Fruit fly (Drosophila melanogaster) whole organism, embryonic: Measurements from ENCODE around the gene Nagk.

Experiments
- Abd-B ChIP-seq: fragments of 200-800 bp; sonication (Bioruptor generic); optimal IDR thresholded peaks from 2 replicates; lab custom pipeline; 2018; ENCODE audit warnings: missing biosample characterization, mild to moderate bottlenecking, missing genetic modification characterization, moderate library complexity
- B-H1 ChIP-seq: fragments of 200-800 bp; sonication (Bioruptor generic); IDR thresholded peaks from 3 replicates; pipeline ENCODE4 v1.3.6; 2022; ENCODE audit warnings: missing biosample characterization, missing genetic modification characterization
- BEAF-32 ChIP-seq: fragments of 200-800 bp; sonication (Bioruptor generic); optimal IDR thresholded peaks from 3 replicates; lab custom pipeline; 2017; ENCODE audit warnings: missing biosample characterization, missing genetic modification characterization, mild to moderate bottlenecking, moderate library complexity, missing genetic modification reagents
- Bgb ChIP-seq: fragments of 200-800 bp; sonication (Bioruptor generic); IDR thresholded peaks from 2 replicates; pipeline ENCODE4 v1.3.6; 2022; ENCODE audit warnings: missing biosample characterization, missing genetic modification characterization; ENCODE audit not compliant: partially characterized antibody
- BtbVII ChIP-seq: fragments of 200-800 bp; sonication (Bioruptor generic); optimal IDR thresholded peaks from 3 replicates; lab custom pipeline; 2017; ENCODE audit warnings: missing biosample characterization, mild to moderate bottlenecking, missing genetic modification characterization
- CG10267 ChIP-seq: fragments of 200-800 bp; sonication (Bioruptor generic); optimal IDR thresholded peaks from 2 replicates; lab custom pipeline; 2018; ENCODE audit warnings: missing biosample characterization, mild to moderate bottlenecking, missing genetic modification characterization, moderate library complexity
- CG11456 ChIP-seq: fragments of 200-800 bp; sonication (Bioruptor generic); IDR thresholded peaks from 3 replicates; pipeline ENCODE4 v1.3.6; 2022; ENCODE audit warnings: missing biosample characterization, missing genetic modification characterization
- CG11560 ChIP-seq: fragments of 200-800 bp; sonication (Bioruptor generic); IDR thresholded peaks from 3 replicates; pipeline ENCODE4 v1.3.6; 2022; ENCODE audit warnings: missing biosample characterization, missing genetic modification characterization
- CG12071 ChIP-seq: fragments of 200-800 bp; sonication (Bioruptor generic); optimal IDR thresholded peaks from 3 replicates; lab custom pipeline; 2018; ENCODE audit warnings: missing biosample characterization, mild to moderate bottlenecking, missing genetic modification characterization
- CG14441 ChIP-seq: fragments of 200-800 bp; sonication (Bioruptor generic); IDR thresholded peaks from 2 replicates; pipeline ENCODE4 v1.3.6; 2022; ENCODE audit warnings: missing biosample characterization, missing genetic modification characterization
- CG14710 ChIP-seq: fragments of 200-800 bp; sonication (Bioruptor generic); optimal IDR thresholded peaks from 3 replicates; lab custom pipeline; 2019; ENCODE audit warnings: missing biosample characterization, mild to moderate bottlenecking, missing genetic modification characterization, moderate library complexity
- CG15073 ChIP-seq: fragments of 200-800 bp; sonication (Bioruptor generic); optimal IDR thresholded peaks from 2 replicates; lab custom pipeline; 2016; ENCODE audit warnings: missing biosample characterization, missing genetic modification characterization
- CG17359 ChIP-seq: fragments of 200-800 bp; sonication (Bioruptor generic); optimal IDR thresholded peaks from 3 replicates; lab custom pipeline; 2018; ENCODE audit warnings: missing biosample characterization, mild to moderate bottlenecking, missing genetic modification characterization, moderate library complexity
- CG2678 ChIP-seq: fragments of 200-800 bp; sonication (Bioruptor generic); optimal IDR thresholded peaks from 3 replicates; lab custom pipeline; 2019; ENCODE audit warnings: missing biosample characterization, mild to moderate bottlenecking, missing genetic modification characterization, moderate library complexity
- CG31224 ChIP-seq: fragments of 200-800 bp; sonication (Bioruptor generic); IDR thresholded peaks from 2 replicates; pipeline ENCODE4 v1.3.6; 2022; ENCODE audit warnings: missing biosample characterization, missing genetic modification characterization
- CG32532 ChIP-seq: fragments of 200-800 bp; sonication (Bioruptor generic); IDR thresholded peaks from 2 replicates; pipeline ENCODE4 v1.3.6; 2022; ENCODE audit warnings: missing biosample characterization, missing genetic modification characterization
- CG8290 ChIP-seq, 3 experiments: fragments of 200-800 bp; sonication (Bioruptor generic); optimal IDR thresholded peaks; 2 replicates each; lab custom pipeline; 2016 to 2019; ENCODE audit warnings: missing biosample characterization in 3 of 3, missing genetic modification characterization in 3 of 3, mild to moderate bottlenecking in 2 of 3, moderate library complexity in 1 of 3
- CTCF ChIP-seq: fragments of 200-800 bp; sonication (Bioruptor generic); optimal IDR thresholded peaks from 2 replicates; lab custom pipeline; 2017; ENCODE audit warnings: missing biosample characterization, mild to moderate bottlenecking, missing genetic modification characterization, moderate library complexity
- Dad ChIP-seq: fragments of 200-800 bp; sonication (Bioruptor generic); optimal IDR thresholded peaks from 3 replicates; lab custom pipeline; 2016; ENCODE audit warnings: missing biosample characterization, missing genetic modification characterization
- Dll ChIP-seq: fragments of 200-800 bp; sonication (Bioruptor generic); IDR thresholded peaks from 4 replicates; pipeline ENCODE4 v1.3.6; 2022; ENCODE audit warnings: missing biosample characterization, missing genetic modification characterization; ENCODE audit not compliant: partially characterized antibody
- Dp ChIP-seq: fragments of 200-800 bp; sonication (Bioruptor generic); optimal IDR thresholded peaks from 2 replicates; lab custom pipeline; 2018; ENCODE audit warnings: missing biosample characterization, mild to moderate bottlenecking, missing genetic modification characterization, moderate library complexity
- Dref ChIP-seq: fragments of 200-800 bp; sonication (Bioruptor generic); IDR thresholded peaks from 2 replicates; pipeline ENCODE4 v1.3.6; 2022; ENCODE audit warnings: missing biosample characterization, missing genetic modification characterization
- Ets97D ChIP-seq: fragments of 200-800 bp; sonication (Bioruptor generic); optimal IDR thresholded peaks from 3 replicates; lab custom pipeline; 2016; ENCODE audit warnings: missing biosample characterization, missing genetic modification characterization
- Hr51 ChIP-seq, 2 experiments: fragments of 200-800 bp; sonication (Bioruptor generic); optimal IDR thresholded peaks; 2 replicates in 1 of 2; 3 replicates in 1 of 2; lab custom pipeline; 2016 to 2018; ENCODE audit warnings: missing biosample characterization in 2 of 2, missing genetic modification characterization in 2 of 2, mild to moderate bottlenecking in 1 of 2, moderate library complexity in 1 of 2
- MBD-R2 ChIP-seq: fragments of 200-800 bp; sonication (Bioruptor generic); IDR thresholded peaks from 2 replicates; pipeline ENCODE4 v1.3.6; 2022; ENCODE audit warnings: missing biosample characterization, missing genetic modification characterization
- Med ChIP-seq: fragments of 200-800 bp; sonication (Bioruptor generic); peaks from one replicate; lab custom pipeline; 2016; ENCODE audit warnings: missing biosample characterization, missing genetic modification characterization, mild to moderate bottlenecking, inconsistent platforms, moderate library complexity
- NC2β ChIP-seq: fragments of 200-800 bp; sonication (Bioruptor generic); optimal IDR thresholded peaks from 2 replicates; lab custom pipeline; 2016; ENCODE audit warnings: missing biosample characterization, missing genetic modification characterization
- Nf-YA ChIP-seq: fragments of 200-800 bp; sonication (Bioruptor generic); IDR thresholded peaks from 2 replicates; pipeline ENCODE4 v1.3.6; 2022; ENCODE audit warnings: missing biosample characterization, missing genetic modification characterization
- Opbp ChIP-seq: fragments of 200-800 bp; sonication (Bioruptor generic); IDR thresholded peaks from 3 replicates; pipeline ENCODE4 v1.3.6; 2022; ENCODE audit warnings: missing biosample characterization, missing genetic modification characterization; ENCODE audit not compliant: partially characterized antibody
- Rfx ChIP-seq: fragments of 200-800 bp; sonication (Bioruptor generic); IDR thresholded peaks from 2 replicates; pipeline ENCODE4 v1.3.6; 2022; ENCODE audit warnings: missing biosample characterization, missing genetic modification characterization
- Side ChIP-seq: fragments of 200-800 bp; sonication (Bioruptor generic); optimal IDR thresholded peaks from 2 replicates; lab custom pipeline; 2016; ENCODE audit warnings: missing biosample characterization, missing genetic modification characterization
- Ssrp ChIP-seq: fragments of 200-800 bp; sonication (Bioruptor generic); optimal IDR thresholded peaks from 2 replicates; lab custom pipeline; 2018; ENCODE audit warnings: missing biosample characterization, mild to moderate bottlenecking, missing genetic modification characterization, moderate library complexity
- TFAM ChIP-seq: fragments of 200-800 bp; sonication (Bioruptor generic); optimal IDR thresholded peaks from 2 replicates; lab custom pipeline; 2017; ENCODE audit warnings: missing biosample characterization, missing genetic modification characterization, inconsistent platforms
- abd-A ChIP-seq: fragments of 200-800 bp; sonication (Bioruptor generic); optimal IDR thresholded peaks from 3 replicates; lab custom pipeline; 2019; ENCODE audit warnings: missing biosample characterization, mild to moderate bottlenecking, missing genetic modification characterization, moderate library complexity
- bab2 ChIP-seq: fragments of 200-800 bp; sonication (Bioruptor generic); optimal IDR thresholded peaks from 2 replicates; lab custom pipeline; 2016; ENCODE audit warnings: missing biosample characterization, missing genetic modification characterization
- bigmax ChIP-seq: fragments of 200-800 bp; sonication (Bioruptor generic); optimal IDR thresholded peaks from 2 replicates; lab custom pipeline; 2018; ENCODE audit warnings: missing biosample characterization, mild to moderate bottlenecking, missing genetic modification characterization
- cato ChIP-seq: fragments of 200-800 bp; sonication (Bioruptor generic); optimal IDR thresholded peaks from 2 replicates; lab custom pipeline; 2016; ENCODE audit warnings: missing biosample characterization, missing genetic modification characterization, borderline replicate concordance
- chinmo ChIP-seq: fragments of 200-800 bp; sonication (Bioruptor generic); IDR thresholded peaks from 4 replicates; pipeline ENCODE4 v1.3.6; 2022; ENCODE audit warnings: missing biosample characterization, missing genetic modification characterization; ENCODE audit not compliant: partially characterized antibody
- crc ChIP-seq: fragments of 200-800 bp; sonication (Bioruptor generic); optimal IDR thresholded peaks from 2 replicates; lab custom pipeline; 2016; ENCODE audit warnings: missing biosample characterization, missing genetic modification characterization
- dm ChIP-seq: fragments of 200-800 bp; sonication (Bioruptor generic); optimal IDR thresholded peaks from 3 replicates; lab custom pipeline; 2016; ENCODE audit warnings: missing biosample characterization, missing genetic modification characterization
- dmrt99B ChIP-seq: fragments of 200-800 bp; sonication (Bioruptor generic); optimal IDR thresholded peaks from 2 replicates; lab custom pipeline; 2018; ENCODE audit warnings: missing biosample characterization, mild to moderate bottlenecking, missing genetic modification characterization, moderate library complexity
- dpn ChIP-seq, 2 experiments: fragments of 200-800 bp; sonication (Bioruptor generic); optimal IDR thresholded peaks; 3 replicates each; lab custom pipeline; 2016; ENCODE audit warnings: missing biosample characterization in 2 of 2, missing genetic modification characterization in 2 of 2
- exex ChIP-seq: fragments of 200-800 bp; sonication (Bioruptor generic); optimal IDR thresholded peaks from 4 replicates; lab custom pipeline; 2018; ENCODE audit warnings: missing biosample characterization, mild to moderate bottlenecking, missing genetic modification characterization, moderate library complexity
- fd96Cb ChIP-seq: fragments of 200-800 bp; sonication (Bioruptor generic); optimal IDR thresholded peaks from 2 replicates; lab custom pipeline; 2018; ENCODE audit warnings: missing biosample characterization, mild to moderate bottlenecking, missing genetic modification characterization, moderate library complexity
- ftz-f1 ChIP-seq: fragments of 200-800 bp; sonication (Bioruptor generic); optimal IDR thresholded peaks from 2 replicates; lab custom pipeline; 2016; ENCODE audit warnings: missing biosample characterization, missing genetic modification characterization
- ind ChIP-seq: fragments of 200-800 bp; sonication (Bioruptor generic); optimal IDR thresholded peaks from 3 replicates; lab custom pipeline; 2016; ENCODE audit warnings: missing biosample characterization, missing genetic modification characterization
- jing ChIP-seq: fragments of 200-800 bp; sonication (Bioruptor generic); optimal IDR thresholded peaks from 2 replicates; lab custom pipeline; 2018; ENCODE audit warnings: missing biosample characterization, mild to moderate bottlenecking, missing genetic modification characterization
- lmd ChIP-seq: fragments of 200-800 bp; sonication (Bioruptor generic); IDR thresholded peaks from 2 replicates; pipeline ENCODE4 v1.3.6; 2022; ENCODE audit warnings: missing biosample characterization, missing genetic modification characterization
- sd ChIP-seq: fragments of 200-800 bp; sonication (Bioruptor generic); optimal IDR thresholded peaks from 3 replicates; lab custom pipeline; 2018; ENCODE audit warnings: missing biosample characterization, mild to moderate bottlenecking, missing genetic modification characterization, moderate library complexity
- sob ChIP-seq: fragments of 200-800 bp; sonication (Bioruptor generic); IDR thresholded peaks from 2 replicates; pipeline ENCODE4 v1.3.6; 2022; ENCODE audit warnings: missing biosample characterization, missing genetic modification characterization
- stwl ChIP-seq: fragments of 200-800 bp; sonication (Bioruptor generic); optimal IDR thresholded peaks from 3 replicates; lab custom pipeline; 2018; ENCODE audit warnings: missing biosample characterization, mild to moderate bottlenecking, missing genetic modification characterization, moderate library complexity

Gene Nagk

dm6 chr3R:15367477-15367876 is 24.4 kb upstream of the Nagk start, which contains the start of gene CG34404 (continued):
- peak; percentile 93 for TF ChIP-seq CG10267
- no peak for TF ChIP-seq dmrt99B (tag; lab: Kevin White, UChicago)
- no peak for TF ChIP-seq CG8290 (GFP tag; optimal IDR thresholded peaks at IDR 0.05; lab: Kevin White, UChicago)
- TF ChIP-seq CG8290 (tag; optimal IDR thresholded peaks at IDR 0.05; lab: Kevin White, UChicago) = peak in 1 of 2 experiments; percentile 28
- no peak for TF ChIP-seq Opbp
- TF ChIP-seq CG15073 (GFP tag; lab: Kevin White, UChicago) = no peak
- no peak for TF ChIP-seq Abd-B (GFP tag; lab: Kevin White, UChicago)
- no peak for TF ChIP-seq bab2 (GFP tag; lab: Kevin White, UChicago)
- no peak for TF ChIP-seq CG2678 (tag; lab: Kevin White, UChicago)
- TF ChIP-seq stwl (tag; lab: Kevin White, UChicago) = peak; percentile 45
- peak; percentile 85 for TF ChIP-seq Dp (GFP tag; lab: Kevin White, UChicago)
- 0 out of 4 replicates have a peak, but pooled peaks have one; percentile 46 for TF ChIP-seq Dll
- no peak for TF ChIP-seq TFAM (GFP tag; lab: Kevin White, UChicago)
- peak; percentile 66 for TF ChIP-seq Med (GFP tag; lab: Kevin White, UChicago)
- no peak for TF ChIP-seq CTCF (GFP tag; lab: Kevin White, UChicago)
- no peak for TF ChIP-seq Rfx
- no peak for TF ChIP-seq CG11560 (tag; lab: Robert Waterston, UW)
- TF ChIP-seq Side (GFP tag; lab: Kevin White, UChicago) = peak; percentile 19
- 0 out of 4 replicates have a peak, but pooled peaks have one; percentile 57 for TF ChIP-seq chinmo (GFP tag; lab: Robert Waterston, UW)
- TF ChIP-seq cato (GFP tag; lab: Kevin White, UChicago) = no peak
- peak; percentile 73 for TF ChIP-seq Dref
- TF ChIP-seq Ets97D (GFP tag; lab: Kevin White, UChicago) = peak; percentile 4
- TF ChIP-seq NC2β (GFP tag; lab: Kevin White, UChicago) = no peak
- TF ChIP-seq CG12071 (GFP tag; lab: Kevin White, UChicago) = no peak
- no peak for TF ChIP-seq abd-A (tag; lab: Kevin White, UChicago)
- no peak for TF ChIP-seq crc
- peak; percentile 22; the same call in 1 of the 2 replicates for TF ChIP-seq sob (GFP tag; lab: Robert Waterston, UW)
- no peak for TF ChIP-seq Ssrp (tag; lab: Kevin White, UChicago)
- TF ChIP-seq bigmax (GFP tag; lab: Kevin White, UChicago) = no peak
- TF ChIP-seq exex (tag; lab: Kevin White, UChicago) = no peak
- TF ChIP-seq ind (GFP tag; lab: Kevin White, UChicago) = no peak
- TF ChIP-seq CG32532 (GFP tag; lab: Robert Waterston, UW) = no peak
- no peak for TF ChIP-seq Dad (GFP tag; lab: Kevin White, UChicago)
- TF ChIP-seq Hr51 (GFP tag; optimal IDR thresholded peaks at IDR 0.05; lab: Kevin White, UChicago) = no peak
- no peak for TF ChIP-seq jing
- no peak for TF ChIP-seq sd (tag; lab: Kevin White, UChicago)
- peak; percentile 38 for TF ChIP-seq BEAF-32
- TF ChIP-seq B-H1 (GFP tag; lab: Robert Waterston, UW) = no peak
- no peak for TF ChIP-seq dm (GFP tag; lab: Kevin White, UChicago)
- TF ChIP-seq Bgb (GFP tag; lab: Robert Waterston, UW) = no peak
- TF ChIP-seq Nf-YA (GFP tag; lab: Robert Waterston, UW) = no peak
- TF ChIP-seq CG11456 (GFP tag; lab: Robert Waterston, UW) = no peak
- no peak for TF ChIP-seq CG17359
- TF ChIP-seq MBD-R2 = peak; percentile 39; the same call in 1 of the 2 replicates
- TF ChIP-seq CG31224 (GFP tag; lab: Robert Waterston, UW) = no peak
- peak; percentile 42 for TF ChIP-seq CG14710
- TF ChIP-seq dpn (GFP tag; optimal IDR thresholded peaks at IDR 0.05; lab: Kevin White, UChicago) = peak in 1 of 2 experiments; percentile 8
- TF ChIP-seq fd96Cb (tag; lab: Kevin White, UChicago) = no peak
- TF ChIP-seq lmd (GFP tag; lab: Robert Waterston, UW) = no peak
- TF ChIP-seq BtbVII (GFP tag; lab: Kevin White, UChicago) = no peak
- no peak for TF ChIP-seq CG14441 (GFP tag; lab: Robert Waterston, UW)
- TF ChIP-seq ftz-f1 (GFP tag; lab: Kevin White, UChicago) = no peak
